Worm (Caenorhabditis elegans) whole organism, late embryonic: ENCODE measurements around the gene F31D4.2.
A peak's percentile ranks its signal among the peaks of the same experiment; 100 is the strongest.

Experiments
- Y22D7AL.16 ChIP-seq: sonication (generic microtip); optimal IDR thresholded peaks from 2 replicates; lab custom pipeline; 2016; ENCODE audit warnings: missing genetic modification characterization, missing compliant biosample characterization
- ahr-1 ChIP-seq: sonication (generic microtip); optimal IDR thresholded peaks from 2 replicates; lab custom pipeline; 2016; ENCODE audit warnings: missing genetic modification characterization, missing compliant biosample characterization
- ceh-14 ChIP-seq: sonication (generic microtip); optimal IDR thresholded peaks from 2 replicates; lab custom pipeline; 2016; ENCODE audit warnings: missing genotype, missing genetic modification characterization, missing compliant biosample characterization
- ceh-18 ChIP-seq: sonication (generic microtip); optimal IDR thresholded peaks from 2 replicates; lab custom pipeline; 2016; ENCODE audit warnings: missing genetic modification characterization, missing compliant biosample characterization
- ceh-2 ChIP-seq: sonication (generic microtip); optimal IDR thresholded peaks from 2 replicates; lab custom pipeline; 2016; ENCODE audit warnings: missing genotype, missing genetic modification characterization, missing compliant biosample characterization
- ceh-22 ChIP-seq: sonication (generic microtip); optimal IDR thresholded peaks from 2 replicates; lab custom pipeline; 2017; ENCODE audit warnings: missing biosample characterization, missing genetic modification characterization
- ceh-30 ChIP-seq: fragments of 150-350 bp; optimal IDR thresholded peaks from 2 replicates; lab custom pipeline; 2014; ENCODE audit warnings: missing biosample characterization, missing genetic modification characterization
- ceh-31 ChIP-seq: sonication (generic microtip); optimal IDR thresholded peaks from 2 replicates; lab custom pipeline; 2016; ENCODE audit warnings: missing genetic modification characterization, missing compliant biosample characterization
- ceh-34 ChIP-seq: sonication (generic microtip); optimal IDR thresholded peaks from 2 replicates; lab custom pipeline; 2016; ENCODE audit warnings: mild to moderate bottlenecking, missing genetic modification characterization, missing compliant biosample characterization
- ceh-45 ChIP-seq: fragments of 200-800 bp; sonication (Bioruptor generic); IDR thresholded peaks from 2 replicates; pipeline ENCODE4 v1.3.6; 2022; ENCODE audit warnings: missing genetic modification reagents, missing genetic modification characterization, missing compliant biosample characterization
- ceh-48 ChIP-seq: sonication (generic microtip); optimal IDR thresholded peaks from 2 replicates; lab custom pipeline; 2016; ENCODE audit warnings: missing genetic modification characterization, inconsistent platforms, missing compliant biosample characterization
- ceh-9 ChIP-seq: sonication (generic microtip); optimal IDR thresholded peaks from 2 replicates; lab custom pipeline; 2016; ENCODE audit warnings: mild to moderate bottlenecking, missing genetic modification characterization, inconsistent platforms, missing compliant biosample characterization
- dmd-4 ChIP-seq: sonication (generic microtip); optimal IDR thresholded peaks from 2 replicates; lab custom pipeline; 2016; ENCODE audit warnings: borderline replicate concordance, missing genetic modification characterization, missing compliant biosample characterization
- dve-1 ChIP-seq: sonication (generic microtip); optimal IDR thresholded peaks from 2 replicates; lab custom pipeline; 2017; ENCODE audit warnings: antibody characterized with exemption, mild to moderate bottlenecking, missing genetic modification characterization, missing compliant biosample characterization
- elt-2 ChIP-seq: sonication (generic microtip); optimal IDR thresholded peaks from 2 replicates; lab custom pipeline; 2016; ENCODE audit warnings: missing genetic modification reagents, missing genetic modification characterization, missing compliant biosample characterization
- eyg-1 ChIP-seq: sonication (generic microtip); optimal IDR thresholded peaks from 2 replicates; lab custom pipeline; 2016; ENCODE audit warnings: missing genotype, missing genetic modification characterization, missing compliant biosample characterization
- fax-1 ChIP-seq: sonication (generic microtip); optimal IDR thresholded peaks from 2 replicates; lab custom pipeline; 2016; ENCODE audit warnings: missing genotype, missing genetic modification characterization, missing compliant biosample characterization
- fkh-10 ChIP-seq: fragments of 150-350 bp; optimal IDR thresholded peaks from 2 replicates; lab custom pipeline; 2014; ENCODE audit warnings: missing biosample characterization, missing genetic modification reagents, missing genetic modification characterization
- fkh-6 ChIP-seq: sonication (generic microtip); optimal IDR thresholded peaks from 2 replicates; lab custom pipeline; 2016; ENCODE audit warnings: missing genetic modification characterization, missing compliant biosample characterization
- gmeb-2 ChIP-seq: sonication (generic microtip); optimal IDR thresholded peaks from 2 replicates; lab custom pipeline; 2016; ENCODE audit warnings: missing genetic modification characterization, inconsistent platforms, missing compliant biosample characterization
- hlh-30 ChIP-seq: sonication (generic microtip); optimal IDR thresholded peaks from 2 replicates; lab custom pipeline; 2017; ENCODE audit warnings: antibody characterized with exemption, missing genetic modification characterization, missing compliant biosample characterization; ENCODE audit not compliant: insufficient read depth
- hlh-6 ChIP-seq: sonication (generic microtip); optimal IDR thresholded peaks from 2 replicates; lab custom pipeline; 2016; ENCODE audit warnings: missing genotype, missing genetic modification characterization, missing compliant biosample characterization
- lim-6 ChIP-seq: sonication (generic microtip); optimal IDR thresholded peaks from 2 replicates; lab custom pipeline; 2016; ENCODE audit warnings: missing genetic modification characterization, missing compliant biosample characterization
- lin-11 ChIP-seq: fragments of 200-800 bp; sonication (Bioruptor generic); optimal IDR thresholded peaks from 2 replicates; lab custom pipeline; 2018; ENCODE audit warnings: mild to moderate bottlenecking, missing genetic modification characterization, missing compliant biosample characterization
- nfya-1 ChIP-seq: sonication (generic microtip); optimal IDR thresholded peaks from 2 replicates; lab custom pipeline; 2017; ENCODE audit warnings: missing genetic modification characterization, mild to moderate bottlenecking, missing compliant biosample characterization, antibody characterized with exemption, moderate library complexity
- nhr-11 ChIP-seq: fragments of 150-350 bp; optimal IDR thresholded peaks from 2 replicates; lab custom pipeline; 2014; ENCODE audit warnings: missing biosample characterization, missing genetic modification characterization
- nhr-232 ChIP-seq: sonication (generic microtip); optimal IDR thresholded peaks from 2 replicates; lab custom pipeline; 2016; ENCODE audit warnings: missing genetic modification characterization, missing compliant biosample characterization
- pag-3 ChIP-seq: sonication (generic microtip); optimal IDR thresholded peaks from 2 replicates; lab custom pipeline; 2016; ENCODE audit warnings: missing compliant biosample characterization, missing genetic modification characterization, borderline replicate concordance
- pat-9 ChIP-seq: fragments of 200-800 bp; sonication (Bioruptor generic); optimal IDR thresholded peaks from 2 replicates; lab custom pipeline; 2018; ENCODE audit warnings: mild to moderate bottlenecking, missing genetic modification characterization, moderate library complexity, missing compliant biosample characterization
- pax-1 ChIP-seq: fragments of 150-350 bp; optimal IDR thresholded peaks from 2 replicates; lab custom pipeline; 2014; ENCODE audit warnings: missing biosample characterization, missing genetic modification characterization
- pha-2 ChIP-seq: sonication (generic microtip); optimal IDR thresholded peaks from 2 replicates; lab custom pipeline; 2017; ENCODE audit warnings: mild to moderate bottlenecking, missing genetic modification characterization, missing compliant biosample characterization
- pqm-1 ChIP-seq: sonication (generic microtip); optimal IDR thresholded peaks from 2 replicates; lab custom pipeline; 2016; ENCODE audit warnings: missing genetic modification characterization, missing compliant biosample characterization
- ref-2 ChIP-seq: sonication (generic microtip); optimal IDR thresholded peaks from 2 replicates; lab custom pipeline; 2016; ENCODE audit warnings: missing genetic modification characterization, missing compliant biosample characterization
- rnt-1 ChIP-seq: sonication (generic microtip); optimal IDR thresholded peaks from 2 replicates; lab custom pipeline; 2016; ENCODE audit warnings: missing genetic modification characterization, missing compliant biosample characterization
- sdc-2 ChIP-seq: sonication (generic microtip); optimal IDR thresholded peaks from 2 replicates; lab custom pipeline; 2016; ENCODE audit warnings: missing genotype, missing genetic modification characterization, missing compliant biosample characterization
- sox-2 ChIP-seq: fragments of 200-800 bp; sonication (Bioruptor generic); IDR thresholded peaks from 2 replicates; pipeline ENCODE4 v1.3.6; 2022; ENCODE audit warnings: missing genetic modification reagents, missing genetic modification characterization, missing compliant biosample characterization
- sox-4 ChIP-seq: sonication (generic microtip); optimal IDR thresholded peaks from 2 replicates; lab custom pipeline; 2017; ENCODE audit warnings: mild to moderate bottlenecking, missing genetic modification characterization, inconsistent platforms, missing compliant biosample characterization
- syd-9 ChIP-seq: sonication (generic microtip); optimal IDR thresholded peaks from 2 replicates; lab custom pipeline; 2016; ENCODE audit warnings: mild to moderate bottlenecking, missing genetic modification characterization, moderate library complexity, missing compliant biosample characterization
- tbx-2 ChIP-seq: sonication (generic microtip); optimal IDR thresholded peaks from 2 replicates; lab custom pipeline; 2016; ENCODE audit warnings: missing genetic modification characterization, missing compliant biosample characterization
- ttx-3 ChIP-seq: sonication (generic microtip); optimal IDR thresholded peaks from 2 replicates; lab custom pipeline; 2016; ENCODE audit warnings: missing genetic modification reagents, missing genetic modification characterization, missing compliant biosample characterization
- unc-3 ChIP-seq, 2 experiments: fragments of 200-800 bp in 1 of 2; sonication (Bioruptor generic) in 1 of 2; sonication (generic microtip) in 1 of 2; conservative IDR thresholded peaks in 1 of 2; optimal IDR thresholded peaks in 1 of 2; 2 replicates each; pipeline versions ENCODE4 v1.3.6 to Lab custom; 2016 to 2022; ENCODE audit warnings: missing compliant biosample characterization in 2 of 2, missing genetic modification characterization in 2 of 2, missing genetic modification reagents in 1 of 2
- unc-42 ChIP-seq: sonication (generic microtip); optimal IDR thresholded peaks from 2 replicates; lab custom pipeline; 2016; ENCODE audit warnings: missing genotype, missing genetic modification characterization, missing compliant biosample characterization
- unc-55 ChIP-seq: sonication (generic microtip); optimal IDR thresholded peaks from 2 replicates; lab custom pipeline; 2017; ENCODE audit warnings: missing biosample characterization, missing genetic modification reagents, missing genetic modification characterization
- unc-86 ChIP-seq: sonication (generic microtip); optimal IDR thresholded peaks from 2 replicates; lab custom pipeline; 2016; ENCODE audit warnings: missing genetic modification characterization, missing compliant biosample characterization

Gene F31D4.2

DNA sequence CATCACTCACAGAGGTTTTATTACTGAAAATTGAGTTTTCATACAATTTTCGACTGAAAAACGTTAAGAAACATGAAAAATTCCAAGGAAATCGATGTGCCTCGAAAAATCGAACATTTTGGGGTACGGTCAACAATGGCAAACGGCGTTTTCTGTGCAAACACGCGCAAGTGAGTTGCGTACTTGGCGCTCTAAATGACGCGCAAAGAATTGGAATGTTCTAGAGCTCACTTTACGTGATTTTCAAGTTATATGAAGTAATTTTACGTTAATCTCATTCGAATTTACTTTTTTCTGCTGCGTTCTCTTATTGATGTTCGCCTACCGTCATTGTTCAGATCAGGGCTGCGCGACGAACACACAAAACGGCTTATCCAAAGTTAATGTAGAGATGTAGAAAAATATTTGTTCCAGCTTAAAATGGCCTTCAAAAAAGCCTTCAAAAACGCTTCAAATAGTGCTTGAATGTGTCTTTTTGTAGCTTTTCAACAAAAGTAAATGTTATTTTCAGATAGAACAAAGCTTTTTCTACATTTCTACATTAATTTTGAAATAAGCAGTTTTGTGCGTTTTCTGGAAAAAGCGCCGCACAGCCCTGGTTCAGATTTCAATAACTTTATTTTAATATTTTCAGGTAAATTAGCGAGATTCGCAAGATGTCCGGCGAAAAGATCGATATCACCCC, at the start of gene F31D4.2, which contains the start of gene fkb-6:
F31D4.2 (minus strand) TSS at position 23 of the 685 bp plus-strand sequence.
fkb-6 (plus strand) TSS at position 635 of the 685 bp plus-strand sequence.
- TF ChIP-seq tbx-2 (peak; percentile 53), ceh-31 (tag; lab: Kevin White, UChicago) (peak; percentile 9), lim-6 (tag; lab: Kevin White, UChicago) (no peak), ceh-34 (tag; lab: Kevin White, UChicago) (peak; percentile 27), lin-11 (tag; lab: Kevin White, UChicago) (no peak), nfya-1 (tag; lab: Kevin White, UChicago) (peak; percentile 81), ceh-2 (tag; lab: Kevin White, UChicago) (no peak), pax-1 (tag; lab: Kevin White, UChicago) (peak; percentile 8), unc-55 (peak; percentile 63), sox-2 (peak; percentile 1; the same call in 1 of the 2 replicates), dve-1 (tag; lab: Kevin White, UChicago) (peak; percentile 42), hlh-30 (tag; lab: Kevin White, UChicago) (peak; percentile 22), ceh-48 (tag; lab: Kevin White, UChicago) (peak; percentile 89), unc-86 (tag; lab: Kevin White, UChicago) (peak; percentile 3), pha-2 (peak; percentile 4), unc-42 (tag; lab: Kevin White, UChicago) (peak; percentile 37), sox-4 (tag; lab: Kevin White, UChicago) (no peak), eyg-1 (tag; lab: Kevin White, UChicago) (no peak)

ce11 chrV:20891871-20892270, 46.5 kb upstream of the F31D4.2 start:
- no peak for TF ChIP-seq lim-6 (tag; lab: Kevin White, UChicago)
- no peak for TF ChIP-seq ahr-1 (tag; lab: Kevin White, UChicago)
- no peak for TF ChIP-seq ceh-34 (tag; lab: Kevin White, UChicago)
- TF ChIP-seq fkh-6 (tag; lab: Kevin White, UChicago), result no peak
- no peak for TF ChIP-seq fkh-10 (GFP tag; lab: Kevin White, UChicago)

ce11 chrV:20879069-20879667, 33.8 kb upstream of the F31D4.2 start, which contains the start of gene unc-80:
Gene unc-80 (plus strand): TSS chrV:20879601.
- TF ChIP-seq ceh-18 (tag; lab: Kevin White, UChicago) (peak; percentile 47), pag-3 (no peak), unc-3 (GFP tag; conservative IDR thresholded peaks at IDR 0.05; lab: Robert Waterston, UW) (no peak), unc-3 (tag; optimal IDR thresholded peaks at IDR 0.05; lab: Kevin White, UChicago) (peak; percentile 54), ceh-2 (tag; lab: Kevin White, UChicago) (no peak), ceh-22 (tag; lab: Kevin White, UChicago) (no peak), elt-2 (tag; lab: Kevin White, UChicago) (no peak), rnt-1 (no peak), ceh-30 (tag; lab: Kevin White, UChicago) (no peak), pat-9 (tag; lab: Kevin White, UChicago) (no peak), fax-1 (tag; lab: Kevin White, UChicago) (no peak), gmeb-2 (no peak), ceh-9 (tag; lab: Kevin White, UChicago) (no peak), tbx-2 (peak; percentile 53), eyg-1 (tag; lab: Kevin White, UChicago) (no peak), sdc-2 (tag; lab: Kevin White, UChicago) (no peak), pha-2 (no peak), ceh-31 (tag; lab: Kevin White, UChicago) (peak; percentile 64), unc-42 (tag; lab: Kevin White, UChicago) (peak; percentile 76), ceh-14 (peak; percentile 55), hlh-30 (tag; lab: Kevin White, UChicago) (no peak), ttx-3 (tag; lab: Kevin White, UChicago) (no peak), pqm-1 (tag; lab: Kevin White, UChicago) (no peak), ceh-34 (tag; lab: Kevin White, UChicago) (no peak), ref-2 (tag; lab: Kevin White, UChicago) (no peak), dmd-4 (no peak), syd-9 (no peak), nfya-1 (tag; lab: Kevin White, UChicago) (peak; percentile 44), fkh-6 (tag; lab: Kevin White, UChicago) (no peak), ceh-45 (no peak), nhr-232 (tag; lab: Kevin White, UChicago) (no peak), lim-6 (tag; lab: Kevin White, UChicago) (no peak), hlh-6 (no peak), Y22D7AL.16 (tag; lab: Kevin White, UChicago) (no peak), nhr-11 (tag; lab: Kevin White, UChicago) (peak; percentile 71), ceh-48 (tag; lab: Kevin White, UChicago) (peak; percentile 12)
